Worm (Caenorhabditis elegans) whole organism, L3 larva: Measurements from ENCODE around the gene orc-3.

ENCODE experiments used
- ceh-16 ChIP-seq: sonication (generic microtip); optimal IDR thresholded peaks from 2 replicates; lab custom pipeline; 2017; ENCODE audit warnings: missing biosample characterization, missing genetic modification characterization
- elt-3 ChIP-seq, 3 experiments: fragments of 150-350 bp in 1 of 3; sonication (generic microtip) in 2 of 3; optimal IDR thresholded peaks; 2 replicates in 2 of 3; 4 replicates in 1 of 3; lab custom pipeline; 2014 to 2017; ENCODE audit warnings: missing biosample characterization in 3 of 3, missing genetic modification characterization in 3 of 3
- skn-1 ChIP-seq: fragments of 150-350 bp; optimal IDR thresholded peaks from 2 replicates; lab custom pipeline; 2014; ENCODE audit warnings: missing biosample characterization, missing genetic modification characterization
- ztf-11 ChIP-seq: fragments of 150-350 bp; optimal IDR thresholded peaks from 2 replicates; lab custom pipeline; 2014; ENCODE audit warnings: missing biosample characterization, missing genetic modification characterization

DNA sequence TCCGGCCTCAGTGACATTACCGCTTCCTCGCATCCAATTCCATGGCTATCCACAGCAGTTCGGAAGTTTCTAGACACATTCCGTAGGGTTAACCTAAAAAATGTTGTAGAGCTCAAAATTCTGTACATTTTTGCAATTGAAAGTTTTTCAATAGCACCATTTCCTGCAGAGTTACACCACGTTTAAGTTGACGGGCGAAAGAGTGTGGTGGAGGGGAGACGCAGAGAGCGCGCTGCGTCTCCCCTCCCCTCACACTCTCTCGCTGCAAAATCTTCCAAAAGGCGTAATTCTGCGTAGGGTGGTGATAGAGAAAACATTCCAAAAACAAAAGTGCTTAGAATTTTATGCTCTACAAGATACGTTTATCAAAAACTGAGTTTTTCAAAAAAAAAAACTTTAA, 40.4 kb downstream of the orc-3 start:
- TF ChIP-seq skn-1 (no peak), elt-3 (tag; optimal IDR thresholded peaks at IDR 0.05; lab: Kevin White, UChicago) (no peak), ceh-16 (tag; lab: Kevin White, UChicago) (no peak), ztf-11 (no peak)
